Fruit fly (Drosophila melanogaster): ENCODE results near the gene vn.

dm6 chr3L:5770817-5771425 lies 74.5 kb downstream of the vn start:
- TF ChIP-seq CG1621 (tag; optimal IDR thresholded peaks at IDR 0.05) (peak; percentile 51), CG9139 (GFP tag; optimal IDR thresholded peaks at IDR 0.05) (no peak), eg (GFP tag; IDR thresholded peaks at IDR 0.05) (peak; percentile 73), esn (GFP tag; optimal IDR thresholded peaks at IDR 0.05) (peak; percentile 91), net (GFP tag; optimal IDR thresholded peaks at IDR 0.05) (no peak), Met (GFP tag; optimal IDR thresholded peaks at IDR 0.05) (no peak), Smox (GFP tag; optimal IDR thresholded peaks at IDR 0.05) (no peak), fd85E (GFP tag; optimal IDR thresholded peaks at IDR 0.05) (no peak), pdm3 (GFP tag; optimal IDR thresholded peaks at IDR 0.05) (no peak), Eip78C (GFP tag) (peak; percentile 98), CG34406 (GFP tag; optimal IDR thresholded peaks at IDR 0.05) (peak; percentile 80)

All from whole organism, prepupa.